Worm (Caenorhabditis elegans) whole organism, mixed stage, embryonic: ENCODE measurements around the gene M04C3.1.

Source experiments
- nhr-237 ChIP-seq: fragments of 150-350 bp; optimal IDR thresholded peaks from 2 replicates; lab custom pipeline; 2014; ENCODE audit warnings: missing biosample characterization, missing genetic modification characterization
- pha-4 ChIP-seq: fragments of 150-350 bp; optimal IDR thresholded peaks from 2 replicates; lab custom pipeline; 2018; ENCODE audit warnings: missing biosample characterization, missing genetic modification reagents, missing genetic modification characterization
- unc-39 ChIP-seq: fragments of 150-350 bp; optimal IDR thresholded peaks from 2 replicates; lab custom pipeline; 2014; ENCODE audit warnings: missing biosample characterization, missing genetic modification characterization

DNA sequence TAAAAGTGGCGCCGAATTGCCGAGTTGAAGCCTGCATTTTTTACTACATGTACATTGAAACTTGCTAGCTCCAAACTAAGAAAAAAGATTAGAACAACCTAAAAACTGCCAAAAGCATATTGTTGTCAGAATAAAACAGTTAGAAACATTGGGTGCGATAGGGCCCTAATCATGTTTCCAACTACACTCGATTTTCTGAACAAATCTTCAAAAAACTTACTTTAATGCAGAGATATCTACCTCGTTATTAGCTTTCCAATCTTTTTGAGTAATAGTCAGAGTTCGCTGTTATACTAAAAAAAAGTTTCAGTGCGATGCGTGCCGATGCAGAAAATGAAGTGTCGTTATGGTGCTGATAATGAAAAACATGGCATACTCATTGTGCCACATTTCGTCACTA is 10.2 kb upstream of the M04C3.1 start, which contains the start of the genes Y43F8B.13 and Y43F8B.14:
- TF ChIP-seq unc-39 (tag; lab: Kevin White, UChicago) = no peak
- no peak for TF ChIP-seq nhr-237
- TF ChIP-seq pha-4 (tag; lab: Kevin White, UChicago) = no peak
